Worm (Caenorhabditis elegans): ENCODE data around the gene str-43.

str-43 gene

ce11 chrV:15779128-15779729, 27.3 kb upstream of the str-43 start, which contains the start of the genes nhr-285 and irld-52:
Gene nhr-285 (minus strand): TSS chrV:15779228.
Gene irld-52 (plus strand): TSS chrV:15779679.
- TF ChIP-seq B0310.2 (tag; optimal IDR thresholded peaks at IDR 0.05), result no peak

ce11 chrV:15776651-15777050, 24.7 kb upstream of the str-43 start, which contains the start of gene nhr-283:
Gene nhr-283 (minus strand): TSS chrV:15776751.
- no peak for TF ChIP-seq hnd-1 (tag; optimal IDR thresholded peaks at IDR 0.05)
- TF ChIP-seq aly-1 (tag; optimal IDR thresholded peaks at IDR 0.05), result no peak
- TF ChIP-seq ets-7 (tag; optimal IDR thresholded peaks at IDR 0.05), result no peak
- no peak for TF ChIP-seq hmg-4 (GFP tag; optimal IDR thresholded peaks at IDR 0.05)
- no peak for TF ChIP-seq tbx-11 (GFP tag; IDR thresholded peaks at IDR 0.05)
- TF ChIP-seq F13C5.2 (tag; optimal IDR thresholded peaks at IDR 0.05), result no peak
- no peak for TF ChIP-seq tra-4 (tag; optimal IDR thresholded peaks at IDR 0.05)
- no peak for TF ChIP-seq flt-1 (GFP tag; IDR thresholded peaks at IDR 0.05)
- TF ChIP-seq B0310.2 (tag; optimal IDR thresholded peaks at IDR 0.05), result no peak
- no peak for TF ChIP-seq tbx-37 (GFP tag; conservative IDR thresholded peaks at IDR 0.05)
- TF ChIP-seq ceh-36 (tag; optimal IDR thresholded peaks at IDR 0.05), result no peak
- TF ChIP-seq ama-1 (optimal IDR thresholded peaks at IDR 0.05), result no peak
- no peak for TF ChIP-seq ceh-13 (GFP tag; optimal IDR thresholded peaks at IDR 0.05)
- TF ChIP-seq scrt-1 (GFP tag; IDR thresholded peaks at IDR 0.05), result no peak
- no peak for TF ChIP-seq pes-1 (GFP tag; IDR thresholded peaks at IDR 0.05)
- TF ChIP-seq hmbx-1 (tag; optimal IDR thresholded peaks at IDR 0.05), result no peak
- no peak for TF ChIP-seq sea-1 (GFP tag; conservative IDR thresholded peaks at IDR 0.05)

- TF ChIP-seq tbx-37 (GFP tag; conservative IDR thresholded peaks at IDR 0.05) (no peak), flt-1 (GFP tag; IDR thresholded peaks at IDR 0.05) (no peak), aly-1 (tag; optimal IDR thresholded peaks at IDR 0.05) (no peak), tra-4 (tag; optimal IDR thresholded peaks at IDR 0.05) (no peak), ceh-36 (tag; optimal IDR thresholded peaks at IDR 0.05) (no peak), ama-1 (optimal IDR thresholded peaks at IDR 0.05) (no peak), scrt-1 (GFP tag; IDR thresholded peaks at IDR 0.05) (no peak), pes-1 (GFP tag; IDR thresholded peaks at IDR 0.05) (no peak), F13C5.2 (tag; optimal IDR thresholded peaks at IDR 0.05) (no peak), hmg-4 (GFP tag; optimal IDR thresholded peaks at IDR 0.05) (no peak), B0310.2 (tag; optimal IDR thresholded peaks at IDR 0.05) (no peak), hmbx-1 (tag; optimal IDR thresholded peaks at IDR 0.05) (no peak), ets-7 (tag; optimal IDR thresholded peaks at IDR 0.05) (no peak), tbx-11 (GFP tag; IDR thresholded peaks at IDR 0.05) (no peak), ceh-13 (GFP tag; optimal IDR thresholded peaks at IDR 0.05) (no peak), hnd-1 (tag; optimal IDR thresholded peaks at IDR 0.05) (no peak)
These were observed 22.0 kb upstream of the str-43 start for ce11 chrV:15773941-15774340.

ce11 chrV:15773141-15773540, 21.2 kb upstream of the str-43 start, which contains the start of gene nhr-60:
Gene nhr-60 (minus strand): TSS chrV:15773241.
- TF ChIP-seq B0310.2 (tag; optimal IDR thresholded peaks at IDR 0.05), result no peak
- no peak for TF ChIP-seq sea-1 (GFP tag; conservative IDR thresholded peaks at IDR 0.05)
- no peak for TF ChIP-seq pes-1 (GFP tag; IDR thresholded peaks at IDR 0.05)
- TF ChIP-seq ceh-36 (tag; optimal IDR thresholded peaks at IDR 0.05), result no peak
- no peak for TF ChIP-seq ceh-13 (GFP tag; optimal IDR thresholded peaks at IDR 0.05)
- no peak for TF ChIP-seq ama-1 (optimal IDR thresholded peaks at IDR 0.05)
- TF ChIP-seq hnd-1 (tag; optimal IDR thresholded peaks at IDR 0.05), result no peak
- no peak for TF ChIP-seq hmg-4 (GFP tag; optimal IDR thresholded peaks at IDR 0.05)
- no peak for TF ChIP-seq tbx-37 (GFP tag; conservative IDR thresholded peaks at IDR 0.05)
- no peak for TF ChIP-seq tbx-11 (GFP tag; IDR thresholded peaks at IDR 0.05)

ce11 chrV:15769072-15769471, 17.1 kb upstream of the str-43 start, which contains the start of gene F57A10.4:
Gene F57A10.4 (plus strand): TSS chrV:15769438.
- TF ChIP-seq pes-1 (GFP tag; IDR thresholded peaks at IDR 0.05) (no peak), hnd-1 (tag; optimal IDR thresholded peaks at IDR 0.05) (no peak), aly-1 (tag; optimal IDR thresholded peaks at IDR 0.05) (no peak), hmbx-1 (tag; optimal IDR thresholded peaks at IDR 0.05) (no peak), ama-1 (optimal IDR thresholded peaks at IDR 0.05) (no peak), B0310.2 (tag; optimal IDR thresholded peaks at IDR 0.05) (no peak), ets-7 (tag; optimal IDR thresholded peaks at IDR 0.05) (no peak), F13C5.2 (tag; optimal IDR thresholded peaks at IDR 0.05) (no peak), tbx-11 (GFP tag; IDR thresholded peaks at IDR 0.05) (no peak), ceh-13 (GFP tag; optimal IDR thresholded peaks at IDR 0.05) (no peak), sea-1 (GFP tag; conservative IDR thresholded peaks at IDR 0.05) (no peak), tra-4 (tag; optimal IDR thresholded peaks at IDR 0.05) (no peak), hmg-4 (GFP tag; optimal IDR thresholded peaks at IDR 0.05) (no peak), tbx-37 (GFP tag; conservative IDR thresholded peaks at IDR 0.05) (no peak), ceh-36 (tag; optimal IDR thresholded peaks at IDR 0.05) (no peak), flt-1 (GFP tag; IDR thresholded peaks at IDR 0.05) (no peak), scrt-1 (GFP tag; IDR thresholded peaks at IDR 0.05) (no peak)

- TF ChIP-seq pes-1 (GFP tag; IDR thresholded peaks at IDR 0.05), result peak; percentile 73
- TF ChIP-seq flt-1 (GFP tag; IDR thresholded peaks at IDR 0.05), result peak; percentile 28; the same call in 1 of the 2 replicates
- TF ChIP-seq scrt-1 (GFP tag; IDR thresholded peaks at IDR 0.05), result peak; percentile 51; the same call in 1 of the 2 replicates
These were observed 15.4 kb upstream of the str-43 start for ce11 chrV:15767385-15767784.

ce11 chrV:15766122-15766594, 14.2 kb upstream of the str-43 start, which contains the start of the genes haf-3 and F57A10.2:
Gene haf-3 (minus strand): TSS chrV:15766172.
Gene F57A10.2 (plus strand): TSS chrV:15766575.
- TF ChIP-seq ama-1 (optimal IDR thresholded peaks at IDR 0.05), result no peak
- no peak for TF ChIP-seq hnd-1 (tag; optimal IDR thresholded peaks at IDR 0.05)
- no peak for TF ChIP-seq tbx-37 (GFP tag; conservative IDR thresholded peaks at IDR 0.05)
- no peak for TF ChIP-seq aly-1 (tag; optimal IDR thresholded peaks at IDR 0.05)
- TF ChIP-seq flt-1 (GFP tag; IDR thresholded peaks at IDR 0.05), result 0 out of 2 replicates have a peak, but pooled peaks have one; percentile 13
- no peak for TF ChIP-seq tbx-11 (GFP tag; IDR thresholded peaks at IDR 0.05)
- TF ChIP-seq B0310.2 (tag; optimal IDR thresholded peaks at IDR 0.05), result no peak
- TF ChIP-seq pes-1 (GFP tag; IDR thresholded peaks at IDR 0.05), result no peak
- peak; percentile 66 for TF ChIP-seq F13C5.2 (tag; optimal IDR thresholded peaks at IDR 0.05)

Data from whole organism, early embryonic.